Worm (Caenorhabditis elegans) whole organism, L2 larva: Measurements from ENCODE around the gene set-25.
"Not testable (repeated sequence)": the region's sequence is repeated elsewhere in the genome, so short reads cannot be mapped to it uniquely, and the experiment has no call there.

Experiments used
- C34F6.9 ChIP-seq: fragments of 150-350 bp; optimal IDR thresholded peaks from 2 replicates; lab custom pipeline; 2014; ENCODE audit warnings: missing biosample characterization, missing genetic modification characterization
- F13H6.1 ChIP-seq: sonication (generic microtip); optimal IDR thresholded peaks from 2 replicates; lab custom pipeline; 2016; ENCODE audit warnings: missing genetic modification characterization, missing compliant biosample characterization
- R02D3.7 ChIP-seq: fragments of 150-350 bp; optimal IDR thresholded peaks from 2 replicates; lab custom pipeline; 2014; ENCODE audit warnings: missing biosample characterization, missing genetic modification characterization
- ZK546.5 ChIP-seq: sonication (generic microtip); optimal IDR thresholded peaks from 2 replicates; lab custom pipeline; 2017; ENCODE audit warnings: missing biosample characterization, missing genetic modification characterization
- aly-2 ChIP-seq: fragments of 150-350 bp; optimal IDR thresholded peaks from 2 replicates; lab custom pipeline; 2014; ENCODE audit warnings: missing biosample characterization, missing genetic modification characterization
- blmp-1 ChIP-seq: sonication (generic microtip); optimal IDR thresholded peaks from 2 replicates; lab custom pipeline; 2017; ENCODE audit warnings: missing genetic modification characterization, mild to moderate bottlenecking, missing compliant biosample characterization, antibody characterized with exemption, moderate library complexity; ENCODE audit not compliant: insufficient read depth
- ceh-16 ChIP-seq: fragments of 150-350 bp; optimal IDR thresholded peaks from 2 replicates; lab custom pipeline; 2014; ENCODE audit warnings: missing biosample characterization, missing genetic modification characterization
- ceh-82 ChIP-seq: fragments of 150-350 bp; optimal IDR thresholded peaks from 2 replicates; lab custom pipeline; 2014; ENCODE audit warnings: missing biosample characterization, missing genetic modification characterization
- crh-2 ChIP-seq: sonication (generic microtip); optimal IDR thresholded peaks from 2 replicates; lab custom pipeline; 2017; ENCODE audit warnings: missing biosample characterization, missing genetic modification characterization
- dmd-4 ChIP-seq: sonication (generic microtip); optimal IDR thresholded peaks from 2 replicates; lab custom pipeline; 2017; ENCODE audit warnings: missing biosample characterization, missing genetic modification characterization
- egl-27 ChIP-seq: sonication (generic microtip); optimal IDR thresholded peaks from 3 replicates; lab custom pipeline; 2017; ENCODE audit warnings: missing biosample characterization, missing genetic modification reagents, missing genetic modification characterization
- elt-1 ChIP-seq: fragments of 150-350 bp; optimal IDR thresholded peaks from 2 replicates; lab custom pipeline; 2014; ENCODE audit warnings: missing biosample characterization, missing genetic modification characterization
- elt-3 ChIP-seq: sonication (generic microtip); optimal IDR thresholded peaks from 2 replicates; lab custom pipeline; 2017; ENCODE audit warnings: missing biosample characterization, missing genetic modification characterization
- fos-1 ChIP-seq: fragments of 150-350 bp; optimal IDR thresholded peaks from 2 replicates; lab custom pipeline; 2014; ENCODE audit warnings: missing biosample characterization, missing genetic modification characterization
- gmeb-1 ChIP-seq: fragments of 150-350 bp; optimal IDR thresholded peaks from 2 replicates; lab custom pipeline; 2014; ENCODE audit warnings: missing biosample characterization, missing genetic modification characterization
- lin-13 ChIP-seq: fragments of 150-350 bp; optimal IDR thresholded peaks from 2 replicates; lab custom pipeline; 2014; ENCODE audit warnings: missing biosample characterization, missing genetic modification reagents, missing genetic modification characterization
- lin-39 ChIP-seq: fragments of 150-350 bp; optimal IDR thresholded peaks from 2 replicates; lab custom pipeline; 2014; ENCODE audit warnings: missing biosample characterization, missing genetic modification reagents, missing genetic modification characterization
- lsy-2 ChIP-seq, 2 experiments: fragments of 150-350 bp in 1 of 2; sonication (generic microtip) in 1 of 2; optimal IDR thresholded peaks; 2 replicates each; lab custom pipeline; 2014 to 2017; ENCODE audit warnings: missing biosample characterization in 2 of 2, missing genetic modification characterization in 2 of 2
- mab-5 ChIP-seq: fragments of 150-350 bp; optimal IDR thresholded peaks from 2 replicates; lab custom pipeline; 2014; ENCODE audit warnings: missing biosample characterization, missing genetic modification characterization
- mbf-1 ChIP-seq: sonication (generic microtip); optimal IDR thresholded peaks from 2 replicates; lab custom pipeline; 2017; ENCODE audit warnings: missing biosample characterization, missing genetic modification characterization
- nhr-11 ChIP-seq: fragments of 150-350 bp; optimal IDR thresholded peaks from 2 replicates; lab custom pipeline; 2014; ENCODE audit warnings: missing biosample characterization, missing genetic modification characterization
- nhr-21 ChIP-seq: fragments of 150-350 bp; optimal IDR thresholded peaks from 2 replicates; lab custom pipeline; 2014; ENCODE audit warnings: missing biosample characterization, missing genetic modification characterization
- nhr-23 ChIP-seq: fragments of 150-350 bp; optimal IDR thresholded peaks from 2 replicates; lab custom pipeline; 2014; ENCODE audit warnings: missing biosample characterization, missing genetic modification reagents, missing genetic modification characterization
- nhr-237 ChIP-seq: fragments of 150-350 bp; optimal IDR thresholded peaks from 2 replicates; lab custom pipeline; 2014; ENCODE audit warnings: missing biosample characterization, missing genetic modification characterization
- nhr-25 ChIP-seq: fragments of 150-350 bp; sonication (generic microtip); optimal IDR thresholded peaks from 3 replicates; lab custom pipeline; 2014; ENCODE audit warnings: missing biosample characterization, missing genetic modification characterization
- peb-1 ChIP-seq: fragments of 150-350 bp; optimal IDR thresholded peaks from 2 replicates; lab custom pipeline; 2014; ENCODE audit warnings: missing biosample characterization, missing genetic modification characterization
- sem-4 ChIP-seq: fragments of 150-350 bp; optimal IDR thresholded peaks from 2 replicates; lab custom pipeline; 2014; ENCODE audit warnings: missing biosample characterization, missing genetic modification reagents, missing genetic modification characterization
- sma-3 ChIP-seq: sonication (generic microtip); optimal IDR thresholded peaks from 2 replicates; lab custom pipeline; 2016; ENCODE audit warnings: missing genetic modification reagents, missing genetic modification characterization, missing compliant biosample characterization
- sma-9 ChIP-seq, 2 experiments: fragments of 150-350 bp in 1 of 2; sonication (generic microtip) in 1 of 2; optimal IDR thresholded peaks; 2 replicates each; lab custom pipeline; 2014 to 2016; ENCODE audit warnings: missing genetic modification characterization in 2 of 2, mild to moderate bottlenecking in 1 of 2, missing biosample characterization in 1 of 2, missing compliant biosample characterization in 1 of 2, missing genetic modification reagents in 1 of 2, moderate library complexity in 1 of 2
- snpc-4 ChIP-seq: fragments of 150-350 bp; optimal IDR thresholded peaks from 2 replicates; lab custom pipeline; 2014; ENCODE audit warnings: missing biosample characterization, missing genetic modification characterization
- unc-55 ChIP-seq: fragments of 150-350 bp; sonication (generic microtip); optimal IDR thresholded peaks from 3 replicates; lab custom pipeline; 2014; ENCODE audit warnings: missing biosample characterization, missing genetic modification reagents, missing genetic modification characterization
- unc-62 ChIP-seq: fragments of 150-350 bp; optimal IDR thresholded peaks from 2 replicates; lab custom pipeline; 2014; ENCODE audit warnings: missing biosample characterization, missing genetic modification reagents, missing genetic modification characterization
- zag-1 ChIP-seq: fragments of 150-350 bp; optimal IDR thresholded peaks from 2 replicates; lab custom pipeline; 2014; ENCODE audit warnings: missing biosample characterization, missing genetic modification characterization
- ztf-1 ChIP-seq: fragments of 200-800 bp; sonication (Bioruptor generic); conservative IDR thresholded peaks from 2 replicates; pipeline ENCODE4 v1.3.6; 2022; ENCODE audit warnings: missing genetic modification characterization, missing compliant biosample characterization
- ztf-4 ChIP-seq: fragments of 150-350 bp; optimal IDR thresholded peaks from 2 replicates; lab custom pipeline; 2014; ENCODE audit warnings: missing biosample characterization, missing genetic modification characterization

set-25 gene

DNA sequence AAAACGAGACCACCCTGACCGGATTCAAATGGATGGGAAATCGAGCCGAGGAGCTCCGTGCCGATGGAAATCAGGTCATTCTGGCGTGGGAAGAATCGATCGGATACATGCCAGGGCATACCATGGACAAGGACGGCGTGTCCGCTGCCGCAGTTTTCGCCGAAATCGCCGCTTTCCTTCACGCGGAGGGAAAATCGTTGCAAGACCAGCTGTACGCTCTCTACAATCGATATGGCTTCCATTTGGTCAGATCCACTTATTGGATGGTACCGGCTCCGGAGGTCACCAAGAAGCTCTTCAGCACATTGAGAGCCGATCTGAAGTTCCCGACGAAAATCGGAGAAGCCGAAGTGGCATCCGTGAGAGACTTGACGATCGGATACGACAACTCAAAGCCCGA, 9.1 kb upstream of the set-25 start:
- TF ChIP-seq zag-1 (tag; lab: Kevin White, UChicago), result no peak
- no peak for TF ChIP-seq elt-1 (tag; lab: Kevin White, UChicago)
- TF ChIP-seq dmd-4 (tag; lab: Kevin White, UChicago), result no peak
- TF ChIP-seq lsy-2 (tag; optimal IDR thresholded peaks at IDR 0.05; lab: Kevin White, UChicago), result no peak
- TF ChIP-seq sem-4, result no peak
- TF ChIP-seq snpc-4 (tag; lab: Kevin White, UChicago), result no peak
- no peak for TF ChIP-seq nhr-25
- TF ChIP-seq ztf-4 (tag; lab: Kevin White, UChicago), result no peak
- no peak for TF ChIP-seq ceh-82 (tag; lab: Kevin White, UChicago)
- TF ChIP-seq C34F6.9, result no peak

- no peak for TF ChIP-seq sem-4
- TF ChIP-seq nhr-23, result no peak
- TF ChIP-seq sma-3 (GFP tag; lab: Kevin White, UChicago), result peak; percentile 6
- TF ChIP-seq sma-9 (GFP tag; optimal IDR thresholded peaks at IDR 0.05; lab: Kevin White, UChicago), result no peak
- TF ChIP-seq sma-9 (tag; optimal IDR thresholded peaks at IDR 0.05; lab: Kevin White, UChicago), result no peak
- TF ChIP-seq dmd-4 (tag; lab: Kevin White, UChicago), result no peak
- TF ChIP-seq ceh-16, result peak; percentile 27
- TF ChIP-seq snpc-4 (tag; lab: Kevin White, UChicago), result no peak
- no peak for TF ChIP-seq nhr-11 (tag; lab: Kevin White, UChicago)
- TF ChIP-seq fos-1, result peak; percentile 62
- TF ChIP-seq mbf-1 (tag; lab: Kevin White, UChicago), result no peak
- TF ChIP-seq ztf-1 (GFP tag; lab: Robert Waterston, UW), result no peak
- TF ChIP-seq C34F6.9, result no peak
- no peak for TF ChIP-seq elt-3 (tag; lab: Kevin White, UChicago)
- no peak for TF ChIP-seq elt-1 (tag; lab: Kevin White, UChicago)
- peak; percentile 16 for TF ChIP-seq nhr-25
- TF ChIP-seq ZK546.5, result no peak
These were observed 6.0 kb upstream of the set-25 start, which contains the start of gene pgm-2 for ce11 chrIII:13298722-13299431. Gene pgm-2 (plus strand): TSS chrIII:13299378.

DNA sequence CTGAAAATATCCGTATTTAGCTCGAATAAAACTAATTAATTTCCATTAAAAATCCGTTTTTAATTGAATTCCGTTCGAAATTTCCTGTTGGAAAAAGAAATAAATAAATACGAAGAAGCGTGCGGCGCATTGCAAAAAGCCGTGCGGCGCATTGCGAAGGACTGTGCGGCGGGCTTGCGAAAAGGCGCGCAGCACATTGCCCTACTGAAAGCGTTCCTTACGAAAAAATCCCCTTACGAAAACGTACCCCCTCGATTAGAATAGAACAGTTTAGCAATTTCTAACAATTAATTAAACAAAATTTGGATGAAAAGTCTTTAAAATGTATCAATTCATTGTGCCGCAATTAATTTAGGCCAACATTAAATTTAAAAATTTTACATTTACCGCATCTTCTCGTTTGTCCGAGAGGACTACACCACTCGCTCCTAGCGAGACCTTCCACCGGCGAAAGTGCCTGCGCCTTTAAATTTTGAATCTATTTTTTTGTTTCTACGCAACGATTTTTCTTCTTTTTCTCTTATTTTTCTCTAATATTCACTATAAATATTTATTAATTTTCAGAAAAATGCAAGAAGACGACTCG, 3.5 kb upstream of the set-25 start, which contains the start of gene npp-18:
npp-18 (plus strand) TSS at position 565 of the 586 bp plus-strand sequence.
- TF ChIP-seq sem-4 (peak; percentile 38), blmp-1 (tag; lab: Kevin White, UChicago) (peak; percentile 45), crh-2 (tag; lab: Kevin White, UChicago) (peak; percentile 60), sma-3 (GFP tag; lab: Kevin White, UChicago) (peak; percentile 56), C34F6.9 (peak; percentile 51), snpc-4 (tag; lab: Kevin White, UChicago) (peak; percentile 17), fos-1 (peak; percentile 33), F13H6.1 (peak; percentile 61), lin-13 (GFP tag; lab: Kevin White, UChicago) (peak; percentile 74), lsy-2 (tag; optimal IDR thresholded peaks at IDR 0.05; lab: Kevin White, UChicago) (peak in 1 of 2 experiments; percentile 77), gmeb-1 (tag; lab: Kevin White, UChicago) (peak; percentile 78), sma-9 (GFP tag; optimal IDR thresholded peaks at IDR 0.05; lab: Kevin White, UChicago) (peak; percentile 63), unc-55 (GFP tag; lab: Kevin White, UChicago) (peak; percentile 58)
- not testable (repeated sequence) for TF ChIP-seq sma-9 (tag; optimal IDR thresholded peaks at IDR 0.05; lab: Kevin White, UChicago)

DNA sequence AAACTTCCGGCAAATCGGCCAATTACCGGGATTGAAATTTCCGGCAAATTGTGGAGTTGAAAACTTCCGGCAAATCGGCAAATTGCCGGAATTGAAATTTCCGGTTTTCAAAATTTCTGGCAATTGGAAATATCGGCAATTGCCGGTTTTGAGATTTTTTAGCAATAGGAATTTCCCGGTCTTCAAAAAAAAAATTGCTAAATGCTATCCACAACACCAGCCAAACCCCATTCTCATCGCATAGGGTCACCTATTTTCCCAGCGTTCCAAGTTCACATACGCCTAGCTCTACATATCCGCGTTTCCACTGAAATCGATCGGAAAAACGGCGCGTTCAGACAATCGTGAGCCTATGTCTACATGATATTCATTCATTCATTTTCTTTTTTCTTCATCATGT, 7.5 kb downstream of the set-25 start, which contains the start of gene F56A8.8:
F56A8.8 (plus strand) TSS at position 301 of the 400 bp plus-strand sequence.
- TF ChIP-seq unc-62 (GFP tag; lab: Kevin White, UChicago) (no peak), aly-2 (tag; lab: Kevin White, UChicago) (no peak), peb-1 (no peak), lin-13 (GFP tag; lab: Kevin White, UChicago) (no peak), nhr-237 (tag; lab: Kevin White, UChicago) (no peak), egl-27 (tag; lab: Kevin White, UChicago) (no peak), mab-5 (tag; lab: Kevin White, UChicago) (no peak), mbf-1 (tag; lab: Kevin White, UChicago) (no peak), ZK546.5 (no peak), nhr-21 (tag; lab: Kevin White, UChicago) (no peak), ceh-16 (no peak), lin-39 (tag; lab: Kevin White, UChicago) (no peak), R02D3.7 (no peak), F13H6.1 (no peak), unc-55 (GFP tag; lab: Kevin White, UChicago) (no peak), crh-2 (tag; lab: Kevin White, UChicago) (no peak)
- TF ChIP-seq, all 48 proteins: peak for 0
